Worm (Caenorhabditis elegans): ENCODE results near the gene srh-123.

ce11 chrV:17469180-17469579 lies 4.6 kb upstream of the srh-123 start, which contains the start of gene F20E11.17:
- TF ChIP-seq sea-1 (GFP tag; conservative IDR thresholded peaks at IDR 0.05), result no peak
- no peak for TF ChIP-seq hnd-1 (tag; optimal IDR thresholded peaks at IDR 0.05)
- TF ChIP-seq ama-1 (optimal IDR thresholded peaks at IDR 0.05), result no peak
- no peak for TF ChIP-seq aly-1 (tag; optimal IDR thresholded peaks at IDR 0.05)
